Fruit fly (Drosophila melanogaster) whole organism, prepupa: ENCODE measurements around the gene Pxt.
A peak's percentile ranks its signal among the peaks of the same experiment; 100 is the strongest.

Source experiments
- Blimp-1 ChIP-seq: fragments of 200-800 bp; sonication (Bioruptor generic); optimal IDR thresholded peaks from 3 replicates; lab custom pipeline; 2017; ENCODE audit warnings: missing biosample characterization, missing genetic modification characterization, mild to moderate bottlenecking, moderate library complexity, missing genetic modification reagents
- CG10631 ChIP-seq: fragments of 200-800 bp; sonication (Bioruptor generic); optimal IDR thresholded peaks from 2 replicates; lab custom pipeline; 2016; ENCODE audit warnings: missing biosample characterization, missing genetic modification characterization
- CG11294 ChIP-seq: fragments of 200-800 bp; sonication (Bioruptor generic); IDR thresholded peaks from 2 replicates; pipeline ENCODE4 v1.3.6; 2022; ENCODE audit warnings: missing biosample characterization, missing genetic modification characterization
- CG11902 ChIP-seq: fragments of 200-800 bp; sonication (Bioruptor generic); optimal IDR thresholded peaks from 3 replicates; lab custom pipeline; 2016; ENCODE audit warnings: missing biosample characterization, missing genetic modification characterization
- CG15336 ChIP-seq: fragments of 200-800 bp; sonication (Bioruptor generic); IDR thresholded peaks from 2 replicates; pipeline ENCODE4 v1.3.6; 2022; ENCODE audit warnings: missing biosample characterization, missing genetic modification characterization
- CG1621 ChIP-seq: fragments of 200-800 bp; sonication (Bioruptor generic); optimal IDR thresholded peaks from 3 replicates; lab custom pipeline; 2018; ENCODE audit warnings: missing biosample characterization, mild to moderate bottlenecking, missing genetic modification characterization
- CG3032 ChIP-seq: fragments of 200-800 bp; optimal IDR thresholded peaks from 2 replicates; lab custom pipeline; 2019; ENCODE audit warnings: missing biosample characterization, mild to moderate bottlenecking, missing genetic modification characterization, moderate library complexity
- CG31627 ChIP-seq: fragments of 200-800 bp; sonication (Bioruptor generic); optimal IDR thresholded peaks from 3 replicates; lab custom pipeline; 2016; ENCODE audit warnings: missing biosample characterization, missing genetic modification characterization
- CG32006 ChIP-seq: fragments of 200-800 bp; sonication (Bioruptor generic); optimal IDR thresholded peaks from 3 replicates; lab custom pipeline; 2017; ENCODE audit warnings: missing biosample characterization, mild to moderate bottlenecking, missing genetic modification characterization
- CG34406 ChIP-seq: fragments of 200-800 bp; sonication (Bioruptor generic); optimal IDR thresholded peaks from 3 replicates; lab custom pipeline; 2016; ENCODE audit warnings: missing biosample characterization, missing genetic modification characterization
- CG6792 ChIP-seq: fragments of 200-800 bp; sonication (Bioruptor generic); optimal IDR thresholded peaks from 3 replicates; lab custom pipeline; 2016; ENCODE audit warnings: missing biosample characterization, missing genetic modification characterization
- CG6808 ChIP-seq: fragments of 200-800 bp; sonication (Bioruptor generic); optimal IDR thresholded peaks from 3 replicates; lab custom pipeline; 2017; ENCODE audit warnings: missing biosample characterization, missing genetic modification characterization, mild to moderate bottlenecking, moderate library complexity, missing genetic modification reagents
- CG6854 ChIP-seq: fragments of 200-800 bp; sonication (Bioruptor generic); optimal IDR thresholded peaks from 2 replicates; lab custom pipeline; 2017; ENCODE audit warnings: missing biosample characterization, mild to moderate bottlenecking, missing genetic modification characterization
- CG8119 ChIP-seq: fragments of 200-800 bp; sonication (Bioruptor generic); IDR thresholded peaks from 3 replicates; pipeline ENCODE4 v1.3.6; 2022; ENCODE audit warnings: missing biosample characterization, missing genetic modification characterization
- CG8319 ChIP-seq: fragments of 200-800 bp; sonication (Bioruptor generic); optimal IDR thresholded peaks from 3 replicates; lab custom pipeline; 2016; ENCODE audit warnings: missing biosample characterization, missing genetic modification characterization
- CG8632 ChIP-seq: fragments of 200-800 bp; sonication (Bioruptor generic); optimal IDR thresholded peaks from 3 replicates; lab custom pipeline; 2016; ENCODE audit warnings: missing biosample characterization, missing genetic modification characterization
- CG9139 ChIP-seq: fragments of 200-800 bp; sonication (Bioruptor generic); optimal IDR thresholded peaks from 3 replicates; lab custom pipeline; 2017; ENCODE audit warnings: missing biosample characterization, mild to moderate bottlenecking, missing genetic modification characterization
- Eip78C ChIP-seq: fragments of 200-800 bp; sonication (Bioruptor generic); peaks from one replicate; lab custom pipeline; 2016; ENCODE audit warnings: missing biosample characterization, missing genetic modification characterization
- Eip93F ChIP-seq: fragments of 200-800 bp; sonication (Bioruptor generic); optimal IDR thresholded peaks from 2 replicates; lab custom pipeline; 2016; ENCODE audit warnings: missing biosample characterization, mild to moderate bottlenecking, missing genetic modification characterization
- Ets21C ChIP-seq: fragments of 200-800 bp; sonication (Bioruptor generic); optimal IDR thresholded peaks from 3 replicates; lab custom pipeline; 2016; ENCODE audit warnings: missing biosample characterization, missing genetic modification characterization
- Ets96B ChIP-seq: fragments of 200-800 bp; optimal IDR thresholded peaks from 2 replicates; lab custom pipeline; 2019; ENCODE audit warnings: missing biosample characterization, mild to moderate bottlenecking, missing genetic modification characterization, moderate library complexity
- Gug ChIP-seq: fragments of 200-800 bp; sonication (Bioruptor generic); IDR thresholded peaks from 2 replicates; pipeline ENCODE4 v1.3.6; 2022; ENCODE audit warnings: missing biosample characterization, missing genetic modification characterization
- Hr39 ChIP-seq: fragments of 200-800 bp; sonication (Bioruptor generic); optimal IDR thresholded peaks from 2 replicates; lab custom pipeline; 2016; ENCODE audit warnings: missing biosample characterization, missing genetic modification characterization
- Lpt ChIP-seq: fragments of 200-800 bp; sonication (Bioruptor generic); optimal IDR thresholded peaks from 3 replicates; lab custom pipeline; 2016; ENCODE audit warnings: missing biosample characterization, missing genetic modification characterization
- Met ChIP-seq: fragments of 200-800 bp; sonication (Bioruptor generic); optimal IDR thresholded peaks from 3 replicates; lab custom pipeline; 2016; ENCODE audit warnings: missing biosample characterization, missing genetic modification characterization
- Smox ChIP-seq: fragments of 200-800 bp; sonication (Bioruptor generic); optimal IDR thresholded peaks from 3 replicates; lab custom pipeline; 2016; ENCODE audit warnings: missing biosample characterization, missing genetic modification characterization
- Sox102F ChIP-seq: fragments of 200-800 bp; sonication (Bioruptor generic); optimal IDR thresholded peaks from 2 replicates; lab custom pipeline; 2016; ENCODE audit warnings: missing biosample characterization, mild to moderate bottlenecking, missing genetic modification characterization
- Sox14 ChIP-seq: fragments of 200-800 bp; sonication (Bioruptor generic); optimal IDR thresholded peaks from 3 replicates; lab custom pipeline; 2016; ENCODE audit warnings: missing biosample characterization, missing genetic modification characterization
- achi ChIP-seq: fragments of 200-800 bp; sonication (Bioruptor generic); optimal IDR thresholded peaks from 3 replicates; lab custom pipeline; 2016; ENCODE audit warnings: missing biosample characterization, missing genetic modification characterization
- acj6 ChIP-seq: fragments of 200-800 bp; sonication (Bioruptor generic); optimal IDR thresholded peaks from 3 replicates; lab custom pipeline; 2016; ENCODE audit warnings: missing biosample characterization, missing genetic modification characterization
- cyc ChIP-seq: fragments of 200-800 bp; sonication (Bioruptor generic); optimal IDR thresholded peaks from 3 replicates; lab custom pipeline; 2016; ENCODE audit warnings: missing biosample characterization, missing genetic modification characterization
- dac ChIP-seq: fragments of 200-800 bp; sonication (Bioruptor generic); optimal IDR thresholded peaks from 2 replicates; lab custom pipeline; 2017; ENCODE audit warnings: missing biosample characterization, mild to moderate bottlenecking, missing genetic modification characterization
- dsx ChIP-seq: fragments of 200-800 bp; optimal IDR thresholded peaks from 3 replicates; lab custom pipeline; 2019; ENCODE audit warnings: missing biosample characterization, mild to moderate bottlenecking, missing genetic modification characterization, moderate library complexity; ENCODE audit not compliant: poor library complexity, severe bottlenecking
- eg ChIP-seq: fragments of 200-800 bp; sonication (Bioruptor generic); IDR thresholded peaks from 3 replicates; pipeline ENCODE4 v1.3.6; 2022; ENCODE audit warnings: missing biosample characterization, missing genetic modification characterization
- esn ChIP-seq: fragments of 200-800 bp; sonication (Bioruptor generic); optimal IDR thresholded peaks from 2 replicates; lab custom pipeline; 2016; ENCODE audit warnings: missing biosample characterization, mild to moderate bottlenecking, missing genetic modification characterization, moderate library complexity
- fd59A ChIP-seq: fragments of 200-800 bp; sonication (Bioruptor generic); optimal IDR thresholded peaks from 2 replicates; lab custom pipeline; 2017; ENCODE audit warnings: missing biosample characterization, mild to moderate bottlenecking, missing genetic modification characterization, missing genetic modification reagents
- fkh ChIP-seq: fragments of 200-800 bp; sonication (Bioruptor generic); optimal IDR thresholded peaks from 3 replicates; lab custom pipeline; 2017; ENCODE audit warnings: missing biosample characterization, mild to moderate bottlenecking, missing genetic modification characterization, moderate library complexity
- lz ChIP-seq: fragments of 200-800 bp; sonication (Bioruptor generic); optimal IDR thresholded peaks from 3 replicates; lab custom pipeline; 2016; ENCODE audit warnings: missing biosample characterization, missing genetic modification characterization
- net ChIP-seq: fragments of 200-800 bp; sonication (Bioruptor generic); optimal IDR thresholded peaks from 3 replicates; lab custom pipeline; 2016; ENCODE audit warnings: missing biosample characterization, missing genetic modification characterization
- pdm3 ChIP-seq: fragments of 200-800 bp; sonication (Bioruptor generic); optimal IDR thresholded peaks from 3 replicates; lab custom pipeline; 2016; ENCODE audit warnings: missing biosample characterization, missing genetic modification characterization
- salr ChIP-seq, 2 experiments: fragments of 200-800 bp; sonication (Bioruptor generic); optimal IDR thresholded peaks; 3 replicates each; lab custom pipeline; 2016 to 2018; ENCODE audit warnings: missing biosample characterization in 2 of 2, missing genetic modification characterization in 2 of 2, mild to moderate bottlenecking in 1 of 2
- ss ChIP-seq, 2 experiments: fragments of 200-800 bp; sonication (Bioruptor generic); optimal IDR thresholded peaks; 2 replicates in 1 of 2; 3 replicates in 1 of 2; lab custom pipeline; 2017 to 2018; ENCODE audit warnings: mild to moderate bottlenecking in 2 of 2, missing biosample characterization in 2 of 2, missing genetic modification characterization in 2 of 2, moderate library complexity in 1 of 2
- svp ChIP-seq: fragments of 200-800 bp; sonication (Bioruptor generic); peaks from one replicate; lab custom pipeline; 2016; ENCODE audit warnings: missing biosample characterization, missing genetic modification characterization
- vri ChIP-seq: fragments of 200-800 bp; sonication (Bioruptor generic); optimal IDR thresholded peaks from 3 replicates; lab custom pipeline; 2016; ENCODE audit warnings: missing biosample characterization, mild to moderate bottlenecking, missing genetic modification characterization

The Pxt gene

DNA sequence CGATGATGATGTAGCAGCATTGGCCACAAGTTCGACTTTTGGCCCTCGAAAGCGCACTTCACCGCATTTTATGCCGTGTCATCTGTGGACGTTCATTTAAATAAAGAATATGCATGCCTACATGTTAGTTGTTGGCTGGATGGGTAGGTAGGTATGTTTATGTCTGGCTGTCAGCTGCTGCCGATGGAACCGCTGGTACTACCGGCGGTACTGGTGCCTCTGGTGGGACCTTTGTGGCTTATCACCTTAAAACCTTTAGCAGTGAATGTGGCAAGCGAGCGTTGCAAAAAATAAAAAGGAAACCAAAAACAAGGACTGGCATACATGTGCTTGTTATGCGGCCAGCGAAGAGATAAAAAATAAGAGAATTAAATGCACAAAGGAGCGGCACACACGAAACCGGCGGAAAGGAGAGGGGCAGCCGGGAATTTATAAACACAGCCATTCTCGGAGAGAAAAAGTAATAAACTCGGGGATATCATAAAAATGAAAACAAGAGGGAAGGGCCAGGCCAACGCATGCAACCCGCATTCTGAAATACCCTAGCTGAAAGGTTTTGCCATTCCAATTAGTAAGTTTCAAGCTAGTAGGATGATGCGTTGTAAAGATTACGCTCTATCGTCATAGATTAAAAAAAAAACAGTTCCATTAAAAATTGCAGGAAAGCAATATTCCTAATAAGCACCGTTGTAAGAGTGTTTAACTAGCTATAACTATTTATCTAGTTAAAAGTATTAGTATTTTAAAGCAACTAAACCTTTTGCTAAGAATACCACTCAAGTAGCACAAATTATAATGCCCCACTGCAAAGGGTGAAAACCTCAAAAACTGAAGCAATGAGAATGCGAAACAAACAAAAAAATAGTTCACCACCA is 17.0 kb upstream of the Pxt start (continued):
- TF ChIP-seq Gug (GFP tag; lab: Robert Waterston, UW) (no peak), CG6854 (GFP tag; lab: Kevin White, UChicago) (peak; percentile 66), CG6808 (GFP tag; lab: Kevin White, UChicago) (peak; percentile 65), Eip78C (GFP tag; lab: Kevin White, UChicago) (peak; percentile 95), Ets21C (GFP tag; lab: Kevin White, UChicago) (peak; percentile 52), ss (GFP tag; optimal IDR thresholded peaks at IDR 0.05; lab: Kevin White, UChicago) (peak; percentile 54 to 84), Sox102F (GFP tag; lab: Kevin White, UChicago) (peak; percentile 70), salr (GFP tag; optimal IDR thresholded peaks at IDR 0.05; lab: Kevin White, UChicago) (peak; percentile 68 to 69), cyc (GFP tag; lab: Kevin White, UChicago) (peak; percentile 58), CG32006 (GFP tag; lab: Kevin White, UChicago) (peak; percentile 81)

- TF ChIP-seq Gug (GFP tag; lab: Robert Waterston, UW) (peak; percentile 94), Sox14 (peak; percentile 97), CG6854 (GFP tag; lab: Kevin White, UChicago) (peak; percentile 22), fd59A (peak; percentile 91), net (GFP tag; lab: Kevin White, UChicago) (peak; percentile 97), fkh (GFP tag; lab: Kevin White, UChicago) (no peak), CG32006 (GFP tag; lab: Kevin White, UChicago) (peak; percentile 98), svp (GFP tag; lab: Kevin White, UChicago) (peak; percentile 96), acj6 (GFP tag; lab: Kevin White, UChicago) (peak; percentile 96), CG6808 (GFP tag; lab: Kevin White, UChicago) (peak; percentile 94), CG3032 (tag; lab: Kevin White, UChicago) (peak; percentile 90), Eip78C (GFP tag; lab: Kevin White, UChicago) (peak; percentile 99), vri (GFP tag; lab: Kevin White, UChicago) (peak; percentile 67), CG8119 (peak; percentile 97), CG31627 (GFP tag; lab: Kevin White, UChicago) (peak; percentile 96), dac (GFP tag; lab: Kevin White, UChicago) (peak; percentile 83), Smox (GFP tag; lab: Kevin White, UChicago) (peak; percentile 94), achi (GFP tag; lab: Kevin White, UChicago) (peak; percentile 95), CG8319 (GFP tag; lab: Kevin White, UChicago) (peak; percentile 93), CG9139 (GFP tag; lab: Kevin White, UChicago) (peak; percentile 87), CG15336 (GFP tag; lab: Robert Waterston, UW) (peak; percentile 97), Met (GFP tag; lab: Kevin White, UChicago) (peak; percentile 96), CG11294 (peak; percentile 94), CG10631 (GFP tag; lab: Kevin White, UChicago) (peak; percentile 96), Eip93F (GFP tag; lab: Kevin White, UChicago) (peak; percentile 26), CG1621 (peak; percentile 78), Lpt (GFP tag; lab: Kevin White, UChicago) (peak; percentile 90), Sox102F (GFP tag; lab: Kevin White, UChicago) (peak; percentile 93), Ets96B (tag; lab: Kevin White, UChicago) (peak; percentile 93), CG11902 (GFP tag; lab: Kevin White, UChicago) (peak; percentile 94), Blimp-1 (GFP tag; lab: Kevin White, UChicago) (peak; percentile 78), eg (GFP tag; lab: Robert Waterston, UW) (peak; percentile 94), dsx (GFP tag; lab: Kevin White, UChicago) (peak; percentile 94), pdm3 (GFP tag; lab: Kevin White, UChicago) (peak; percentile 97), salr (GFP tag; optimal IDR thresholded peaks at IDR 0.05; lab: Kevin White, UChicago) (peak; percentile 78 to 98), CG8632 (peak; percentile 94), lz (GFP tag; lab: Kevin White, UChicago) (peak; percentile 95), CG34406 (GFP tag; lab: Kevin White, UChicago) (peak; percentile 94), Hr39 (GFP tag; lab: Kevin White, UChicago) (peak; percentile 96), esn (GFP tag; lab: Kevin White, UChicago) (peak; percentile 96), ss (GFP tag; optimal IDR thresholded peaks at IDR 0.05; lab: Kevin White, UChicago) (peak; percentile 86 to 91), CG6792 (GFP tag; lab: Kevin White, UChicago) (peak; percentile 95), cyc (GFP tag; lab: Kevin White, UChicago) (peak; percentile 95)
Measured at dm6 chr3R:17703024-17703690, 16.1 kb upstream of the Pxt start.
